Worm (Caenorhabditis elegans) whole organism, midembryonic: ENCODE data around the gene orc-5.

Source experiments
- med-1 ChIP-seq: sonication (generic microtip); optimal IDR thresholded peaks from 2 replicates; lab custom pipeline; 2017; ENCODE audit warnings: missing genetic modification characterization, mild to moderate bottlenecking, missing compliant biosample characterization, antibody characterized with exemption, missing genetic modification reagents; ENCODE audit not compliant: insufficient read depth
- tab-1 ChIP-seq: fragments of 200-800 bp; sonication (Bioruptor generic); IDR thresholded peaks from 2 replicates; pipeline ENCODE4 v1.3.6; 2022; ENCODE audit warnings: missing genetic modification characterization, missing compliant biosample characterization
- ztf-23 ChIP-seq: fragments of 200-800 bp; sonication (Bioruptor generic); IDR thresholded peaks from 2 replicates; pipeline ENCODE4 v1.3.6; 2022; ENCODE audit warnings: missing genetic modification reagents, missing genetic modification characterization, missing compliant biosample characterization
- ztf-29 ChIP-seq: fragments of 200-800 bp; sonication (Bioruptor generic); IDR thresholded peaks from 2 replicates; pipeline ENCODE4 v1.3.6; 2022; ENCODE audit warnings: missing genetic modification reagents, missing genetic modification characterization, missing compliant biosample characterization

DNA sequence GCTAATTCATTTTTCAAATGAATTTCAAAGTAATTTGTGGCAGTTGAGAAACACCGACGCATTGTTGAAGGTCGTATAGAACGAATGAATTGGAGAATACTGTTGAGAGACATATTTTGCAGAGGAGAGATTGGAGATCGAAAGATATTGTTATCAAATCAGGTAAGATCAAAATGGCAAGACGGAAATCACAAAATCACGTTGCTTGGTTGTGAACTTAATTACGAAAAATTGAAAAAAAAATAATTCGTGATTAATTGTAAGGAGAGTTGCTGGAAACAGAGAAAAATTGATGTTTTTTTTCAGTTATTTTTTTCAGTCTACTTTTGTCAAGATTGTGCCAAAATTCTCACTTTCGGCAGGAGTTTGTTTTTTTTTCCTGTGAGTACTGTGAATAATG, 15.7 kb upstream of the orc-5 start, which contains the start of gene T25B9.1:
- TF ChIP-seq tab-1 (GFP tag; lab: Robert Waterston, UW) (no peak), med-1 (GFP tag; lab: Kevin White, UChicago) (no peak), ztf-23 (GFP tag; lab: Robert Waterston, UW) (no peak), ztf-29 (GFP tag; lab: Robert Waterston, UW) (no peak)
